Worm (Caenorhabditis elegans): Measurements from ENCODE around the gene cest-4.

Gene cest-4

ce11 chrIV:6793310-6793966, 8.7 kb downstream of the cest-4 start:
- TF ChIP-seq ets-7 (tag; optimal IDR thresholded peaks at IDR 0.05), result no peak
- TF ChIP-seq flt-1 (GFP tag; IDR thresholded peaks at IDR 0.05), result no peak
- no peak for TF ChIP-seq B0310.2 (tag; optimal IDR thresholded peaks at IDR 0.05)
- no peak for TF ChIP-seq hmbx-1 (tag; optimal IDR thresholded peaks at IDR 0.05)
- TF ChIP-seq F13C5.2 (tag; optimal IDR thresholded peaks at IDR 0.05), result no peak
- no peak for TF ChIP-seq tbx-37 (GFP tag; conservative IDR thresholded peaks at IDR 0.05)

ce11 chrIV:6792380-6793309, 9.5 kb downstream of the cest-4 start:
- TF ChIP-seq sea-1 (GFP tag; conservative IDR thresholded peaks at IDR 0.05) (no peak), hmbx-1 (tag; optimal IDR thresholded peaks at IDR 0.05) (no peak), tra-4 (tag; optimal IDR thresholded peaks at IDR 0.05) (no peak), ets-7 (tag; optimal IDR thresholded peaks at IDR 0.05) (no peak)

ce11 chrIV:6790438-6791124, 11.6 kb downstream of the cest-4 start, which contains the start of the genes C17H12.2 and vha-8:
Gene C17H12.2, minus strand, starts transcription at chrIV:6790488.
Gene vha-8, plus strand, starts transcription at chrIV:6791074.
- TF ChIP-seq hnd-1 (tag; optimal IDR thresholded peaks at IDR 0.05) (no peak), B0310.2 (tag; optimal IDR thresholded peaks at IDR 0.05) (no peak), scrt-1 (GFP tag; IDR thresholded peaks at IDR 0.05) (no peak), ceh-36 (tag; optimal IDR thresholded peaks at IDR 0.05) (no peak), tbx-11 (GFP tag; IDR thresholded peaks at IDR 0.05) (no peak), pes-1 (GFP tag; IDR thresholded peaks at IDR 0.05) (no peak), F13C5.2 (tag; optimal IDR thresholded peaks at IDR 0.05) (peak; percentile 58), hmg-4 (GFP tag; optimal IDR thresholded peaks at IDR 0.05) (peak; percentile 48), ceh-13 (GFP tag; optimal IDR thresholded peaks at IDR 0.05) (no peak), sea-1 (GFP tag; conservative IDR thresholded peaks at IDR 0.05) (0 out of 2 replicates have a peak, but pooled peaks have one; percentile 13), hmbx-1 (tag; optimal IDR thresholded peaks at IDR 0.05) (no peak), tra-4 (tag; optimal IDR thresholded peaks at IDR 0.05) (no peak), flt-1 (GFP tag; IDR thresholded peaks at IDR 0.05) (0 out of 2 replicates have a peak, but pooled peaks have one; percentile 38), aly-1 (tag; optimal IDR thresholded peaks at IDR 0.05) (no peak), ets-7 (tag; optimal IDR thresholded peaks at IDR 0.05) (no peak), tbx-37 (GFP tag; conservative IDR thresholded peaks at IDR 0.05) (0 out of 2 replicates have a peak, but pooled peaks have one; percentile 15), ama-1 (optimal IDR thresholded peaks at IDR 0.05) (no peak)

- TF ChIP-seq scrt-1 (GFP tag; IDR thresholded peaks at IDR 0.05) (no peak), hnd-1 (tag; optimal IDR thresholded peaks at IDR 0.05) (no peak), ceh-36 (tag; optimal IDR thresholded peaks at IDR 0.05) (no peak), tra-4 (tag; optimal IDR thresholded peaks at IDR 0.05) (no peak), ceh-13 (GFP tag; optimal IDR thresholded peaks at IDR 0.05) (no peak), B0310.2 (tag; optimal IDR thresholded peaks at IDR 0.05) (no peak), flt-1 (GFP tag; IDR thresholded peaks at IDR 0.05) (no peak), hmg-4 (GFP tag; optimal IDR thresholded peaks at IDR 0.05) (no peak), hmbx-1 (tag; optimal IDR thresholded peaks at IDR 0.05) (no peak), sea-1 (GFP tag; conservative IDR thresholded peaks at IDR 0.05) (no peak)
Measured at ce11 chrIV:6789950-6790349, 12.2 kb downstream of the cest-4 start.

- TF ChIP-seq F13C5.2 (tag; optimal IDR thresholded peaks at IDR 0.05) (no peak), tra-4 (tag; optimal IDR thresholded peaks at IDR 0.05) (no peak), hmbx-1 (tag; optimal IDR thresholded peaks at IDR 0.05) (no peak), aly-1 (tag; optimal IDR thresholded peaks at IDR 0.05) (no peak), ceh-36 (tag; optimal IDR thresholded peaks at IDR 0.05) (no peak), flt-1 (GFP tag; IDR thresholded peaks at IDR 0.05) (no peak), tbx-11 (GFP tag; IDR thresholded peaks at IDR 0.05) (no peak), ets-7 (tag; optimal IDR thresholded peaks at IDR 0.05) (no peak), B0310.2 (tag; optimal IDR thresholded peaks at IDR 0.05) (no peak), ceh-13 (GFP tag; optimal IDR thresholded peaks at IDR 0.05) (no peak), tbx-37 (GFP tag; conservative IDR thresholded peaks at IDR 0.05) (no peak), hmg-4 (GFP tag; optimal IDR thresholded peaks at IDR 0.05) (no peak)
Measured at ce11 chrIV:6785873-6786272, 16.3 kb downstream of the cest-4 start.

ce11 chrIV:6785151-6785550, 17.0 kb downstream of the cest-4 start, which contains the start of gene dyci-1:
Gene dyci-1, minus strand, starts transcription at chrIV:6785272.
- TF ChIP-seq pes-1 (GFP tag; IDR thresholded peaks at IDR 0.05) (no peak), aly-1 (tag; optimal IDR thresholded peaks at IDR 0.05) (no peak), flt-1 (GFP tag; IDR thresholded peaks at IDR 0.05) (no peak), tra-4 (tag; optimal IDR thresholded peaks at IDR 0.05) (no peak), F13C5.2 (tag; optimal IDR thresholded peaks at IDR 0.05) (no peak), tbx-11 (GFP tag; IDR thresholded peaks at IDR 0.05) (no peak), ceh-36 (tag; optimal IDR thresholded peaks at IDR 0.05) (no peak), sea-1 (GFP tag; conservative IDR thresholded peaks at IDR 0.05) (no peak)

- TF ChIP-seq flt-1 (GFP tag; IDR thresholded peaks at IDR 0.05) (no peak), aly-1 (tag; optimal IDR thresholded peaks at IDR 0.05) (no peak), ets-7 (tag; optimal IDR thresholded peaks at IDR 0.05) (no peak), tra-4 (tag; optimal IDR thresholded peaks at IDR 0.05) (no peak)
Measured at ce11 chrIV:6777156-6777555, 25.0 kb downstream of the cest-4 start.
